Worm (Caenorhabditis elegans): ENCODE data around the gene abt-4.

abt-4 gene

DNA sequence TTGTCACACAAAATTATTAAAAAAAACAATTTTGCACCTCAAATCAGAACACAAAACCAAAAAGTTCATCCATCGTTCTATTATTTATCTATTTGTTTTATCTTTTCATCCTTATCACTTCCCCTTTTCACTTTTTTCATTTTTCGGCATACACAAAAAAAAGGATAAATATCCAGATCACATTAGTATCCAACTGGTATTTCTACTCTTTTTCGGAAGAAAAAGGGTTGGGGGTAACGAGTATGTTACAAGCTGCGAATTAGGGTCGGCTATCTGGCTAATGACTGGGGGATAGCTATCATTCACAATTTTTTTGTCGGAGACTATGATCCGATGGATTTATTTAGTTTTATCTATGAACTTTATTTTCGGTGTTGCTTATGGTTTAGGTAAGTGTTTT lies 39.5 kb upstream of the abt-4 start, which contains the start of gene mltn-7:
mltn-7 (plus strand) TSS at position 301 of the 400 bp plus-strand sequence.
- TF ChIP-seq ceh-22 (tag; optimal IDR thresholded peaks at IDR 0.05) (no peak), ttx-3 (tag; optimal IDR thresholded peaks at IDR 0.05) (no peak), npax-4 (tag; optimal IDR thresholded peaks at IDR 0.05) (no peak), elt-2 (tag; optimal IDR thresholded peaks at IDR 0.05) (no peak), ama-1 (optimal IDR thresholded peaks at IDR 0.05) (no peak), sox-2 (GFP tag; IDR thresholded peaks at IDR 0.05) (no peak)

DNA sequence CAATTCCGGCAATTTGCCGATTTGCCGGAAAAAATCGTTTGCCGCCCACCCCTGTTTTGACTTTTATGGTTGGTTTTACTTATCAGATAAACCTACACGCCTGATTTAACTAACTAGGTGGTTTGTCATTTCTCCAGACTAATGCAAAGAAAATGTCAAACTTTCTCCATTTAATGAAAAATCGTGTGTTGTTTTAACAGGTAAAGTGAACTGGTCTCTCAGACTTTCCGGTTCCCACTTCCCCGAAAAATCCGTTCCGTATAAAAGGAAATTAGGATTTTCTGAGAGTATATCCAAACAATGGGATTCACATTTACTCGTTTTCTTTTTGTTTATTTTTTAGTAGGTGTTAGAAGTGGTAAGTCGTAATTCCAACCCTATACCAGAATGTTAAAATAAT lies 34.1 kb upstream of the abt-4 start, which contains the start of gene mltn-6:
mltn-6 (plus strand) TSS at position 301 of the 400 bp plus-strand sequence.
- no peak for TF ChIP-seq ceh-48 (tag; optimal IDR thresholded peaks at IDR 0.05)
- TF ChIP-seq ahr-1 (tag; optimal IDR thresholded peaks at IDR 0.05) = no peak

- TF ChIP-seq unc-55 (GFP tag; optimal IDR thresholded peaks at IDR 0.05) (no peak), ceh-45 (GFP tag; IDR thresholded peaks at IDR 0.05) (no peak), ets-4 (tag; optimal IDR thresholded peaks at IDR 0.05) (no peak), mec-3 (tag; optimal IDR thresholded peaks at IDR 0.05; ENCODE audit: borderline replicate concordance) (no peak), pag-3 (tag; optimal IDR thresholded peaks at IDR 0.05; ENCODE audit: borderline replicate concordance) (no peak), syd-9 (tag; optimal IDR thresholded peaks at IDR 0.05) (no peak), eyg-1 (tag; optimal IDR thresholded peaks at IDR 0.05) (no peak)
Observed at ce11 chrV:361291-361690, 30.8 kb upstream of the abt-4 start.

ce11 chrV:360068-360467 lies 29.5 kb upstream of the abt-4 start:
- TF ChIP-seq che-1 (tag; optimal IDR thresholded peaks at IDR 0.05) (no peak), pros-1 (tag; optimal IDR thresholded peaks at IDR 0.05) (no peak), nhr-232 (tag; optimal IDR thresholded peaks at IDR 0.05) (no peak), tbx-7 (tag; optimal IDR thresholded peaks at IDR 0.05) (no peak), dve-1 (tag; optimal IDR thresholded peaks at IDR 0.05) (no peak), hlh-15 (tag; optimal IDR thresholded peaks at IDR 0.05) (no peak), unc-55 (GFP tag; optimal IDR thresholded peaks at IDR 0.05) (no peak), zip-5 (tag; optimal IDR thresholded peaks at IDR 0.05) (no peak), fkh-6 (tag; optimal IDR thresholded peaks at IDR 0.05) (no peak), madf-2 (tag; optimal IDR thresholded peaks at IDR 0.05) (no peak), elt-4 (tag; optimal IDR thresholded peaks at IDR 0.05) (no peak), pat-9 (tag; optimal IDR thresholded peaks at IDR 0.05) (no peak)

- TF ChIP-seq tbx-2 (tag; optimal IDR thresholded peaks at IDR 0.05) (no peak), C08G9.2 (tag; optimal IDR thresholded peaks at IDR 0.05) (no peak), ztf-16 (tag; optimal IDR thresholded peaks at IDR 0.05) (no peak), K09A11.1 (tag; optimal IDR thresholded peaks at IDR 0.05; ENCODE audit: insufficient read depth) (no peak), pha-2 (tag; optimal IDR thresholded peaks at IDR 0.05) (no peak), ceh-2 (tag; optimal IDR thresholded peaks at IDR 0.05) (no peak), syd-9 (tag; optimal IDR thresholded peaks at IDR 0.05) (no peak), fkh-6 (tag; optimal IDR thresholded peaks at IDR 0.05) (no peak), npax-4 (tag; optimal IDR thresholded peaks at IDR 0.05) (no peak), zip-5 (tag; optimal IDR thresholded peaks at IDR 0.05) (no peak), nhr-232 (tag; optimal IDR thresholded peaks at IDR 0.05) (no peak), che-1 (tag; optimal IDR thresholded peaks at IDR 0.05) (no peak), ahr-1 (tag; optimal IDR thresholded peaks at IDR 0.05) (no peak), pros-1 (tag; optimal IDR thresholded peaks at IDR 0.05) (no peak)
Observed at ce11 chrV:359466-359865, 28.9 kb upstream of the abt-4 start, which contains the start of gene T22H9.1. Gene T22H9.1 (plus strand): TSS chrV:359766.

DNA sequence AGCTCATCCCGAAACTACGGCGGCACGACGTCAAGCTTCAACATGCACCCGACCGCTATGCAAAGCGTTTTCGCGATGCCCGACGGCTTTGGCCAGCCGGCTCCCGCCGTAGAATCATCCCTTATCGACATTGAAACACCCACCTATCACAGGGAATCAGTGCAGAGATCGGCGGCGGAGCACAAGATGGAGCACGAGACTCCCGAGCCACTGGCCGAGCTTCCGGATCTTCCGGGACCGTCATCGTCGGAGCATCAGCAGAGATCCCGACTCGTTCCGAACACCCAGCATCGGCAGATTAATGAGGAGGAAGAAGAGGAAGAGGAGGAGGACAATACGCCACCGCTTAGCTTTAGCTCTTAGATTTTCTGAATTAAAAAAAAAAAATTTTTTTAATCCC lies 27.9 kb upstream of the abt-4 start:
- TF ChIP-seq ceh-22 (tag; optimal IDR thresholded peaks at IDR 0.05) = no peak
- TF ChIP-seq hlh-15 (tag; optimal IDR thresholded peaks at IDR 0.05) = no peak
- TF ChIP-seq tbx-7 (tag; optimal IDR thresholded peaks at IDR 0.05) = no peak
- TF ChIP-seq fax-1 (tag; optimal IDR thresholded peaks at IDR 0.05) = no peak
- TF ChIP-seq Y22D7AL.16 (tag; optimal IDR thresholded peaks at IDR 0.05) = no peak
- TF ChIP-seq C08G9.2 (tag; optimal IDR thresholded peaks at IDR 0.05) = no peak
- no peak for TF ChIP-seq K02D7.2 (tag; optimal IDR thresholded peaks at IDR 0.05)
- no peak for TF ChIP-seq fkh-10 (GFP tag; optimal IDR thresholded peaks at IDR 0.05)
- no peak for TF ChIP-seq ceh-14 (tag; optimal IDR thresholded peaks at IDR 0.05)
